Worm (Caenorhabditis elegans): ENCODE results near the gene eak-3.
A peak's percentile ranks its signal among the peaks of the same experiment; 100 is the strongest.

DNA sequence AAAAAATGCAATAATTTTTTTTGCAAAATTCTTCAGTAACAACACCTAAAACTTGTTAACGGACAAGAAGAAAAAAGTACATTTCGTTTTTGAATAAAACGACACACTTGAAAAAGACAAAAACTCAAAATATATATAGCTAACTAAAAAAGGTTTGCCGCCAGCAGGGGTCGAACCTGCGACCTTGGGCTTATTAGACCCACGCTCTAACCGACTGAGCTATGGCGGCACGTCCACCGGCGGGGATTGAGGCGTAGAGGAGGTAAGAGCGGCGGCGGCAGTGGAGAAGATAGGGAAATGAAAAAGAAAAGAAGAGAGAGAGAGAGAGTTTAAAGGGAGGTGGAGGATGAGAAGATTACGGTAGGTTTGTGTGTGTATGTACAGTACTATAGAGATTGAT lies 41.9 kb upstream of the eak-3 start:
- TF ChIP-seq nfya-1 (tag; optimal IDR thresholded peaks at IDR 0.05) (no peak), hlh-30 (tag; optimal IDR thresholded peaks at IDR 0.05; ENCODE audit: insufficient read depth) (no peak), ceh-45 (GFP tag; IDR thresholded peaks at IDR 0.05) (no peak), unc-86 (tag; optimal IDR thresholded peaks at IDR 0.05) (peak; percentile 16), ceh-14 (tag; optimal IDR thresholded peaks at IDR 0.05) (no peak), ama-1 (optimal IDR thresholded peaks at IDR 0.05) (no peak), odd-2 (tag; optimal IDR thresholded peaks at IDR 0.05) (no peak), F13H6.1 (tag; optimal IDR thresholded peaks at IDR 0.05) (no peak), ceh-9 (tag; optimal IDR thresholded peaks at IDR 0.05) (no peak), pha-4 (tag; optimal IDR thresholded peaks at IDR 0.05) (no peak), sox-4 (tag; optimal IDR thresholded peaks at IDR 0.05) (peak; percentile 52), syd-9 (tag; optimal IDR thresholded peaks at IDR 0.05) (no peak)

Data from whole organism, late embryonic.